Worm (Caenorhabditis elegans) whole organism, L1 larva: ENCODE results near the gene pqn-70.

Experiments
- fkh-4 ChIP-seq: sonication (generic microtip); optimal IDR thresholded peaks from 2 replicates; lab custom pipeline; 2016; ENCODE audit warnings: missing compliant biosample characterization, missing genetic modification characterization, borderline replicate concordance
- lin-35 ChIP-seq, 2 experiments: fragments of 150-350 bp; optimal IDR thresholded peaks; 2 replicates each; lab custom pipeline; 2014; ENCODE audit warnings: missing biosample characterization in 2 of 2, missing genetic modification characterization in 2 of 2, missing genetic modification reagents in 2 of 2
- nhr-11 ChIP-seq: fragments of 150-350 bp; optimal IDR thresholded peaks from 2 replicates; lab custom pipeline; 2014; ENCODE audit warnings: missing biosample characterization, missing genetic modification characterization
- nhr-12 ChIP-seq: sonication (generic microtip); optimal IDR thresholded peaks from 2 replicates; lab custom pipeline; 2017; ENCODE audit warnings: missing biosample characterization, missing genetic modification characterization
- nhr-237 ChIP-seq: fragments of 150-350 bp; optimal IDR thresholded peaks from 2 replicates; lab custom pipeline; 2014; ENCODE audit warnings: missing biosample characterization, missing genetic modification characterization
- nhr-77 ChIP-seq: fragments of 150-350 bp; optimal IDR thresholded peaks from 2 replicates; lab custom pipeline; 2014; ENCODE audit warnings: missing biosample characterization, missing genetic modification characterization
- pag-3 ChIP-seq: sonication (generic microtip); optimal IDR thresholded peaks from 2 replicates; lab custom pipeline; 2017; ENCODE audit warnings: missing genetic modification characterization, mild to moderate bottlenecking, missing compliant biosample characterization, antibody characterized with exemption, borderline replicate concordance; ENCODE audit not compliant: insufficient read depth
- sptf-1 ChIP-seq: fragments of 150-350 bp; optimal IDR thresholded peaks from 2 replicates; lab custom pipeline; 2014; ENCODE audit warnings: missing biosample characterization, missing genetic modification characterization
- unc-62 ChIP-seq: fragments of 150-350 bp; optimal IDR thresholded peaks from 2 replicates; lab custom pipeline; 2014; ENCODE audit warnings: missing biosample characterization, missing genetic modification reagents, missing genetic modification characterization

- TF ChIP-seq nhr-77 (no peak), nhr-11 (tag; lab: Kevin White, UChicago) (no peak), nhr-12 (no peak), unc-62 (GFP tag; lab: Kevin White, UChicago) (no peak), lin-35 (GFP tag; optimal IDR thresholded peaks at IDR 0.05; lab: Kevin White, UChicago) (no peak), nhr-237 (no peak), pag-3 (tag; lab: Kevin White, UChicago) (no peak), fkh-4 (no peak), sptf-1 (tag; lab: Kevin White, UChicago) (no peak)
Measured at ce11 chrV:11268791-11269190, 40.3 kb upstream of the pqn-70 start, which contains the start of gene str-115.
